Fruit fly (Drosophila melanogaster): ENCODE measurements around the gene Flo2.

Flo2 gene

dm6 chrX:14952097-14952844 lies 113.1 kb downstream of the Flo2 start (continued):
- TF ChIP-seq sd (tag; optimal IDR thresholded peaks at IDR 0.05), result no peak
- no peak for TF ChIP-seq Max (GFP tag; optimal IDR thresholded peaks at IDR 0.05)
- peak; percentile 32 for TF ChIP-seq trem (tag; optimal IDR thresholded peaks at IDR 0.05)
- TF ChIP-seq CG7271 (tag; optimal IDR thresholded peaks at IDR 0.05), result no peak
- peak; percentile 15; the same call in 1 of the 2 replicates for TF ChIP-seq sim (GFP tag; IDR thresholded peaks at IDR 0.05)
- TF ChIP-seq chn (GFP tag; optimal IDR thresholded peaks at IDR 0.05), result peak; percentile 51
- TF ChIP-seq chm (GFP tag; IDR thresholded peaks at IDR 0.05), result peak; percentile 61; the same call in 1 of the 2 replicates
- no peak for TF ChIP-seq Fer3 (tag; optimal IDR thresholded peaks at IDR 0.05)

dm6 chrX:14952845-14953720 lies 113.9 kb downstream of the Flo2 start, which contains the start of gene pdgy:
Gene pdgy, minus strand, starts transcription at chrX:14953532.
- TF ChIP-seq Xrp1 (GFP tag; IDR thresholded peaks at IDR 0.05) (0 out of 2 replicates have a peak, but pooled peaks have one; percentile 9), sob (GFP tag; IDR thresholded peaks at IDR 0.05) (no peak), ci (GFP tag; IDR thresholded peaks at IDR 0.05) (peak; percentile 47; the same call in 2 of the 3 replicates), bsh (GFP tag; optimal IDR thresholded peaks at IDR 0.05) (peak in 1 of 2 experiments; percentile 89), Hr78 (GFP tag; optimal IDR thresholded peaks at IDR 0.05) (peak in 1 of 2 experiments; percentile 55), CG2120 (GFP tag; optimal IDR thresholded peaks at IDR 0.05) (no peak), CG17186 (GFP tag; optimal IDR thresholded peaks at IDR 0.05) (no peak), dan (GFP tag; IDR thresholded peaks at IDR 0.05) (no peak), CG32532 (GFP tag; IDR thresholded peaks at IDR 0.05) (peak; percentile 29; the same call in 1 of the 2 replicates), HLHmδ (GFP tag; optimal IDR thresholded peaks at IDR 0.05) (peak; percentile 11), CG34422 (GFP tag; IDR thresholded peaks at IDR 0.05) (0 out of 3 replicates have a peak, but pooled peaks have one; percentile 30), sug (tag; optimal IDR thresholded peaks at IDR 0.05) (peak; percentile 15), Dref (GFP tag; IDR thresholded peaks at IDR 0.05) (no peak), D19A (tag; optimal IDR thresholded peaks at IDR 0.05) (peak; percentile 39), nom (GFP tag; optimal IDR thresholded peaks at IDR 0.05) (peak; percentile 100), Awh (GFP tag; IDR thresholded peaks at IDR 0.05) (peak; percentile 5; the same call in 1 of the 2 replicates), gce (GFP tag; IDR thresholded peaks at IDR 0.05) (no peak), abd-A (tag; optimal IDR thresholded peaks at IDR 0.05) (peak; percentile 60), CG12236 (GFP tag; optimal IDR thresholded peaks at IDR 0.05) (no peak), Abd-B (GFP tag; optimal IDR thresholded peaks at IDR 0.05) (no peak), CG2199 (GFP tag; IDR thresholded peaks at IDR 0.05) (0 out of 3 replicates have a peak, but pooled peaks have one; percentile 40), kni (GFP tag; optimal IDR thresholded peaks at IDR 0.05) (peak; percentile 84), CG6175 (GFP tag; IDR thresholded peaks at IDR 0.05) (peak; percentile 88), sens (GFP tag) (peak; percentile 72), CG18262 (tag; optimal IDR thresholded peaks at IDR 0.05) (peak; percentile 14), seq (GFP tag; IDR thresholded peaks at IDR 0.05) (peak; percentile 59; the same call in 1 of the 2 replicates), CG11504 (tag; optimal IDR thresholded peaks at IDR 0.05) (peak; percentile 8), ems (GFP tag; optimal IDR thresholded peaks at IDR 0.05) (no peak), lab (GFP tag; optimal IDR thresholded peaks at IDR 0.05) (peak; percentile 49), Drgx (GFP tag; IDR thresholded peaks at IDR 0.05) (peak; percentile 50), CG2678 (tag; optimal IDR thresholded peaks at IDR 0.05) (no peak), Pdp1 (GFP tag; optimal IDR thresholded peaks at IDR 0.05) (peak in 1 of 2 experiments; percentile 19), CG4820 (GFP tag; optimal IDR thresholded peaks at IDR 0.05) (no peak), CG5180 (GFP tag; optimal IDR thresholded peaks at IDR 0.05) (peak; percentile 24), CG10274 (GFP tag; optimal IDR thresholded peaks at IDR 0.05) (no peak), pan (optimal IDR thresholded peaks at IDR 0.05) (no peak), pan (GFP tag; optimal IDR thresholded peaks at IDR 0.05 in 1 of 2, IDR thresholded peaks at IDR 0.05 in 1 of 2) (no peak)
